Fruit fly (Drosophila melanogaster) whole organism, embryonic: ENCODE data around the gene Pax.
A peak's percentile ranks its signal among the peaks of the same experiment; 100 is the strongest.

Experiments
- ATbp ChIP-seq: fragments of 200-800 bp; sonication (Bioruptor generic); optimal IDR thresholded peaks from 2 replicates; lab custom pipeline; 2017; ENCODE audit warnings: missing biosample characterization, mild to moderate bottlenecking, missing genetic modification characterization, missing genetic modification reagents
- Asciz ChIP-seq: fragments of 200-800 bp; sonication (Bioruptor generic); optimal IDR thresholded peaks from 2 replicates; lab custom pipeline; 2017; ENCODE audit warnings: missing biosample characterization, mild to moderate bottlenecking, missing genetic modification characterization, missing genetic modification reagents
- Blimp-1 ChIP-seq: fragments of 200-800 bp; sonication (Bioruptor generic); optimal IDR thresholded peaks from 3 replicates; lab custom pipeline; 2018; ENCODE audit warnings: missing biosample characterization, missing genetic modification characterization, mild to moderate bottlenecking, moderate library complexity, missing genetic modification reagents
- CG10267 ChIP-seq: fragments of 200-800 bp; sonication (Bioruptor generic); optimal IDR thresholded peaks from 2 replicates; lab custom pipeline; 2018; ENCODE audit warnings: missing biosample characterization, mild to moderate bottlenecking, missing genetic modification characterization, moderate library complexity
- CG10462 ChIP-seq: fragments of 200-800 bp; sonication (Bioruptor generic); optimal IDR thresholded peaks from 2 replicates; lab custom pipeline; 2016; ENCODE audit warnings: missing biosample characterization, missing genetic modification characterization
- CG12391 ChIP-seq: fragments of 200-800 bp; sonication (Bioruptor generic); optimal IDR thresholded peaks from 3 replicates; lab custom pipeline; 2018; ENCODE audit warnings: missing biosample characterization, mild to moderate bottlenecking, missing genetic modification characterization, moderate library complexity
- CG13775 ChIP-seq: fragments of 200-800 bp; sonication (Bioruptor generic); optimal IDR thresholded peaks from 3 replicates; lab custom pipeline; 2017; ENCODE audit warnings: missing biosample characterization, mild to moderate bottlenecking, missing genetic modification characterization
- CG15269 ChIP-seq: fragments of 200-800 bp; sonication (Bioruptor generic); optimal IDR thresholded peaks from 2 replicates; lab custom pipeline; 2018; ENCODE audit warnings: missing biosample characterization, mild to moderate bottlenecking, missing genetic modification characterization, moderate library complexity
- CG15601 ChIP-seq: fragments of 200-800 bp; sonication (Bioruptor generic); optimal IDR thresholded peaks from 3 replicates; lab custom pipeline; 2019; ENCODE audit warnings: missing biosample characterization, mild to moderate bottlenecking, missing genetic modification characterization, moderate library complexity
- CG17359 ChIP-seq: fragments of 200-800 bp; sonication (Bioruptor generic); optimal IDR thresholded peaks from 3 replicates; lab custom pipeline; 2018; ENCODE audit warnings: missing biosample characterization, mild to moderate bottlenecking, missing genetic modification characterization, moderate library complexity
- CG1792 ChIP-seq: fragments of 200-800 bp; sonication (Bioruptor generic); optimal IDR thresholded peaks from 2 replicates; lab custom pipeline; 2016; ENCODE audit warnings: missing biosample characterization, missing genetic modification characterization
- CG1832 ChIP-seq: fragments of 200-800 bp; sonication (Bioruptor generic); optimal IDR thresholded peaks from 2 replicates; lab custom pipeline; 2017; ENCODE audit warnings: missing biosample characterization, mild to moderate bottlenecking, missing genetic modification characterization, inconsistent platforms
- CG30403 ChIP-seq: fragments of 200-800 bp; sonication (Bioruptor generic); optimal IDR thresholded peaks from 3 replicates; lab custom pipeline; 2016; ENCODE audit warnings: missing biosample characterization, missing genetic modification characterization
- CG3163 ChIP-seq: fragments of 200-800 bp; sonication (Bioruptor generic); optimal IDR thresholded peaks from 3 replicates; lab custom pipeline; 2016; ENCODE audit warnings: missing biosample characterization, missing genetic modification characterization
- CG3847 ChIP-seq: fragments of 200-800 bp; sonication (Bioruptor generic); IDR thresholded peaks from 2 replicates; pipeline ENCODE4 v1.3.6; 2022; ENCODE audit warnings: missing biosample characterization, missing genetic modification characterization
- CG6813 ChIP-seq: fragments of 200-800 bp; sonication (Bioruptor generic); optimal IDR thresholded peaks from 2 replicates; lab custom pipeline; 2017; ENCODE audit warnings: missing biosample characterization, missing genetic modification characterization, mild to moderate bottlenecking, moderate library complexity, missing genetic modification reagents
- CG9817 ChIP-seq: fragments of 200-800 bp; sonication (Bioruptor generic); optimal IDR thresholded peaks from 2 replicates; lab custom pipeline; 2018; ENCODE audit warnings: missing biosample characterization, mild to moderate bottlenecking, missing genetic modification characterization, moderate library complexity
- CoRest ChIP-seq: fragments of 200-800 bp; sonication (Bioruptor generic); optimal IDR thresholded peaks from 3 replicates; lab custom pipeline; 2018; ENCODE audit warnings: missing biosample characterization, mild to moderate bottlenecking, missing genetic modification characterization, moderate library complexity
- Dll ChIP-seq: fragments of 200-800 bp; sonication (Bioruptor generic); IDR thresholded peaks from 4 replicates; pipeline ENCODE4 v1.3.6; 2022; ENCODE audit warnings: missing biosample characterization, missing genetic modification characterization; ENCODE audit not compliant: partially characterized antibody
- Drgx ChIP-seq: fragments of 200-800 bp; sonication (Bioruptor generic); IDR thresholded peaks from 2 replicates; pipeline ENCODE4 v1.3.6; 2022; ENCODE audit warnings: missing biosample characterization, missing genetic modification characterization
- Ets65A ChIP-seq: fragments of 200-800 bp; sonication (Bioruptor generic); peaks from one replicate; lab custom pipeline; 2016; ENCODE audit warnings: missing biosample characterization, missing genetic modification characterization
- Fer1 ChIP-seq: fragments of 200-800 bp; sonication (Bioruptor generic); optimal IDR thresholded peaks from 2 replicates; lab custom pipeline; 2017; ENCODE audit warnings: missing biosample characterization, mild to moderate bottlenecking, missing genetic modification characterization
- H2.0 ChIP-seq: fragments of 200-800 bp; sonication (Bioruptor generic); IDR thresholded peaks from 2 replicates; pipeline ENCODE4 v1.3.6; 2022; ENCODE audit warnings: missing biosample characterization, missing genetic modification characterization
- Meics ChIP-seq: fragments of 200-800 bp; sonication (Bioruptor generic); optimal IDR thresholded peaks from 2 replicates; lab custom pipeline; 2017; ENCODE audit warnings: missing biosample characterization, mild to moderate bottlenecking, missing genetic modification characterization
- Nf-YA ChIP-seq: fragments of 200-800 bp; sonication (Bioruptor generic); IDR thresholded peaks from 2 replicates; pipeline ENCODE4 v1.3.6; 2022; ENCODE audit warnings: missing biosample characterization, missing genetic modification characterization
- PHDP ChIP-seq: fragments of 200-800 bp; sonication (Bioruptor generic); optimal IDR thresholded peaks from 3 replicates; lab custom pipeline; 2018; ENCODE audit warnings: missing biosample characterization, mild to moderate bottlenecking, missing genetic modification characterization, moderate library complexity
- Pdp1 ChIP-seq, 2 experiments: fragments of 200-800 bp; sonication (Bioruptor generic); optimal IDR thresholded peaks; 3 replicates each; lab custom pipeline; 2016; ENCODE audit warnings: missing biosample characterization in 2 of 2, missing genetic modification characterization in 2 of 2, mild to moderate bottlenecking in 1 of 2, moderate library complexity in 1 of 2
- Sox102F ChIP-seq: fragments of 200-800 bp; sonication (Bioruptor generic); optimal IDR thresholded peaks from 2 replicates; lab custom pipeline; 2018; ENCODE audit warnings: missing biosample characterization, mild to moderate bottlenecking, missing genetic modification characterization, moderate library complexity
- ab ChIP-seq: fragments of 200-800 bp; sonication (Bioruptor generic); optimal IDR thresholded peaks from 2 replicates; lab custom pipeline; 2016; ENCODE audit warnings: missing biosample characterization, missing genetic modification characterization
- az2 ChIP-seq: fragments of 200-800 bp; sonication (Bioruptor generic); optimal IDR thresholded peaks from 3 replicates; lab custom pipeline; 2016; ENCODE audit warnings: missing biosample characterization, missing genetic modification characterization
- bcd ChIP-seq: fragments of 200-800 bp; sonication (Bioruptor generic); optimal IDR thresholded peaks from 2 replicates; lab custom pipeline; 2017; ENCODE audit warnings: missing biosample characterization, mild to moderate bottlenecking, missing genetic modification characterization
- chif ChIP-seq, 2 experiments: fragments of 200-800 bp; sonication (Bioruptor generic); optimal IDR thresholded peaks; 3 replicates each; lab custom pipeline; 2016; ENCODE audit warnings: missing biosample characterization in 2 of 2, missing genetic modification characterization in 2 of 2
- dmrt99B ChIP-seq: fragments of 200-800 bp; sonication (Bioruptor generic); optimal IDR thresholded peaks from 2 replicates; lab custom pipeline; 2018; ENCODE audit warnings: missing biosample characterization, mild to moderate bottlenecking, missing genetic modification characterization, moderate library complexity
- fd64A ChIP-seq: fragments of 200-800 bp; sonication (Bioruptor generic); optimal IDR thresholded peaks from 3 replicates; lab custom pipeline; 2018; ENCODE audit warnings: missing biosample characterization, mild to moderate bottlenecking, missing genetic modification characterization
- fd96Cb ChIP-seq: fragments of 200-800 bp; sonication (Bioruptor generic); optimal IDR thresholded peaks from 2 replicates; lab custom pipeline; 2018; ENCODE audit warnings: missing biosample characterization, mild to moderate bottlenecking, missing genetic modification characterization, moderate library complexity
- gfzf ChIP-seq: fragments of 200-800 bp; sonication (Bioruptor generic); optimal IDR thresholded peaks from 2 replicates; lab custom pipeline; 2016; ENCODE audit warnings: missing biosample characterization, mild to moderate bottlenecking, missing genetic modification characterization, moderate library complexity
- grau ChIP-seq: fragments of 200-800 bp; optimal IDR thresholded peaks from 3 replicates; lab custom pipeline; 2019; ENCODE audit warnings: missing biosample characterization, mild to moderate bottlenecking, missing genetic modification characterization, moderate library complexity
- gsb-n ChIP-seq: fragments of 200-800 bp; sonication (Bioruptor generic); optimal IDR thresholded peaks from 3 replicates; lab custom pipeline; 2018; ENCODE audit warnings: missing biosample characterization, mild to moderate bottlenecking, missing genetic modification characterization
- insv ChIP-seq, 2 experiments: fragments of 200-800 bp; sonication (Bioruptor generic); optimal IDR thresholded peaks; 3 replicates each; lab custom pipeline; 2016 to 2018; ENCODE audit warnings: missing biosample characterization in 2 of 2, missing genetic modification characterization in 2 of 2
- kay ChIP-seq: fragments of 200-800 bp; sonication (Bioruptor generic); optimal IDR thresholded peaks from 2 replicates; lab custom pipeline; 2016; ENCODE audit warnings: missing biosample characterization, missing genetic modification characterization
- knrl ChIP-seq: fragments of 200-800 bp; sonication (Bioruptor generic); IDR thresholded peaks from 3 replicates; pipeline ENCODE4 v1.3.6; 2022; ENCODE audit warnings: missing biosample characterization, missing genetic modification characterization; ENCODE audit not compliant: partially characterized antibody
- lab ChIP-seq: fragments of 200-800 bp; sonication (Bioruptor generic); optimal IDR thresholded peaks from 3 replicates; lab custom pipeline; 2017; ENCODE audit warnings: missing biosample characterization, missing genetic modification characterization, mild to moderate bottlenecking, moderate library complexity, missing genetic modification reagents
- nmo ChIP-seq: fragments of 200-800 bp; sonication (Bioruptor generic); optimal IDR thresholded peaks from 2 replicates; lab custom pipeline; 2018; ENCODE audit warnings: missing biosample characterization, mild to moderate bottlenecking, missing genetic modification characterization, moderate library complexity
- row ChIP-seq: fragments of 200-800 bp; sonication (Bioruptor generic); IDR thresholded peaks from 3 replicates; pipeline ENCODE4 v1.3.6; 2022; ENCODE audit warnings: missing biosample characterization, missing genetic modification characterization
- sens ChIP-seq: fragments of 200-800 bp; sonication (Bioruptor generic); peaks from one replicate; lab custom pipeline; 2016; ENCODE audit warnings: missing biosample characterization, missing genetic modification characterization
- sisA ChIP-seq: fragments of 200-800 bp; sonication (Bioruptor generic); IDR thresholded peaks from 2 replicates; pipeline ENCODE4 v1.3.6; 2022; ENCODE audit warnings: missing biosample characterization, missing genetic modification characterization
- tin ChIP-seq: fragments of 200-800 bp; sonication (Bioruptor generic); optimal IDR thresholded peaks from 3 replicates; lab custom pipeline; 2016; ENCODE audit warnings: missing biosample characterization, missing genetic modification characterization
- unpg ChIP-seq: fragments of 200-800 bp; sonication (Bioruptor generic); optimal IDR thresholded peaks from 3 replicates; lab custom pipeline; 2018; ENCODE audit warnings: missing biosample characterization, mild to moderate bottlenecking, missing genetic modification characterization, moderate library complexity
- zfh1 ChIP-seq: fragments of 200-800 bp; sonication (Bioruptor generic); IDR thresholded peaks from 3 replicates; pipeline ENCODE4 v1.3.6; 2022; ENCODE audit warnings: missing biosample characterization, missing genetic modification characterization

Pax gene

DNA sequence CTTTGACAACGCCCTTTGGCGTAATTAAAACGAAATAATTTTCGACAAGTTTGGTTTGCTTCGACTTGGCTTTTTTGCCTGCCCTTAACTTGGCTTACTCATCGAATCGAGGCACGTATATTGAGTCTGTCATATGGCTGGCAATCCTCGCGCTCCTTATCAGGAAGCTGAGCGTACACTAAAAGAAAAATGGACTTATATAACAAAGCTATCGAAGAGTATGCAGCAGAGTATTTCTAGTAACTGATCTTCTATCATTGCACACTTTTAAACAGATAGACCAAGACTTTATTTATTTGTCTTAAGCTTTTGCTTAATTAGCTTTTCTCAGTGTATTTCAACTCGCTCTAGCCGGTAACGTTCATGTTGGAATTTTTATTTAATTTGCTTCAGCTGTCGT lies 60.1 kb downstream of the Pax start (continued):
- TF ChIP-seq Dll (GFP tag; lab: Robert Waterston, UW): no peak
- no peak for TF ChIP-seq fd64A
- no peak for TF ChIP-seq Nf-YA (GFP tag; lab: Robert Waterston, UW)
- TF ChIP-seq fd96Cb (tag; lab: Kevin White, UChicago): no peak
- TF ChIP-seq row (GFP tag; lab: Robert Waterston, UW): 0 out of 3 replicates have a peak, but pooled peaks have one; percentile 16
- 0 out of 2 replicates have a peak, but pooled peaks have one; percentile 15 for TF ChIP-seq H2.0
- TF ChIP-seq ab (GFP tag; lab: Kevin White, UChicago): no peak
- TF ChIP-seq Pdp1 (GFP tag; optimal IDR thresholded peaks at IDR 0.05; lab: Kevin White, UChicago): peak in 1 of 2 experiments; percentile 63
- TF ChIP-seq knrl (GFP tag; lab: Robert Waterston, UW): no peak
- TF ChIP-seq zfh1 (GFP tag; lab: Robert Waterston, UW): no peak
- TF ChIP-seq Sox102F (GFP tag; lab: Kevin White, UChicago): no peak
- TF ChIP-seq CG6813 (GFP tag; lab: Kevin White, UChicago): no peak
- TF ChIP-seq CG10462 (GFP tag; lab: Kevin White, UChicago): no peak
- TF ChIP-seq CG3163 (GFP tag; lab: Kevin White, UChicago): no peak
- no peak for TF ChIP-seq CG15269 (tag; lab: Kevin White, UChicago)
- no peak for TF ChIP-seq insv (GFP tag; optimal IDR thresholded peaks at IDR 0.05; lab: Kevin White, UChicago)
- no peak for TF ChIP-seq CG3847 (GFP tag; lab: Robert Waterston, UW)

DNA sequence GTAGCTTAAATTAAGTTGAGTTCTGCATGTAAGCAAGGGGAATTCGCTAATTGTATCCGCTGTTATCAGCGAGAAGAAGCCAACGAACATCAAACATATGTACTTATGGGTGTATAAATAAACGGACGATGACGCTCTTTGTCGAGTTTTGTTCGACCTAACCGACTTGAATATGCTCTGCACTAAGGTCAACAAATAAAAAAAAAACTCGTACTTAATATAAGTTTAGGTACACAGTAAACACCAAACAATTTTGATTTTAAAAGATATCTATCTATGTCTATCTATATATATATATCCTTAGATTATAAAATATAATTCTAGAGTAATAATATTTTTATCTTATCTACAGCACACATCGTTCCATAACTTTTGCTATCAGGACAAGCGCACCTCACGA lies 61.8 kb downstream of the Pax start:
- TF ChIP-seq CoRest (peak; percentile 31), PHDP (tag; lab: Kevin White, UChicago) (peak; percentile 47), sens (GFP tag; lab: Kevin White, UChicago) (peak; percentile 72), kay (no peak), dmrt99B (tag; lab: Kevin White, UChicago) (peak; percentile 29), CG1792 (GFP tag; lab: Kevin White, UChicago) (no peak), nmo (GFP tag; lab: Kevin White, UChicago) (peak; percentile 2), gsb-n (tag; lab: Kevin White, UChicago) (peak; percentile 3), Drgx (GFP tag; lab: Robert Waterston, UW) (peak; percentile 48), CG30403 (GFP tag; lab: Kevin White, UChicago) (peak; percentile 32), Meics (peak; percentile 50), Blimp-1 (GFP tag; lab: Kevin White, UChicago) (peak; percentile 23), CG10267 (tag; lab: Kevin White, UChicago) (peak; percentile 7), Asciz (GFP tag; lab: Kevin White, UChicago) (peak; percentile 6), grau (peak; percentile 34), Fer1 (GFP tag; lab: Kevin White, UChicago) (peak; percentile 5), lab (GFP tag; lab: Kevin White, UChicago) (peak; percentile 39), az2 (GFP tag; lab: Kevin White, UChicago) (peak; percentile 25), sisA (GFP tag; lab: Robert Waterston, UW) (no peak), CG9817 (tag; lab: Kevin White, UChicago) (no peak), CG13775 (GFP tag; lab: Kevin White, UChicago) (peak; percentile 18), ATbp (peak; percentile 18), Ets65A (GFP tag; lab: Kevin White, UChicago) (peak; percentile 86), bcd (peak; percentile 30), fd96Cb (tag; lab: Kevin White, UChicago) (peak; percentile 10), unpg (peak; percentile 44), CG1832 (GFP tag; lab: Kevin White, UChicago) (no peak), CG17359 (tag; lab: Kevin White, UChicago) (peak; percentile 21), gfzf (GFP tag; lab: Kevin White, UChicago) (no peak), CG12391 (peak; percentile 44), chif (GFP tag; optimal IDR thresholded peaks at IDR 0.05; lab: Kevin White, UChicago) (no peak), CG15601 (peak; percentile 15), tin (GFP tag; lab: Kevin White, UChicago) (peak; percentile 7)
